Worm (Caenorhabditis elegans): ENCODE measurements around the gene vep-2.
A peak's percentile ranks its signal among the peaks of the same experiment; 100 is the strongest.

Gene vep-2

DNA sequence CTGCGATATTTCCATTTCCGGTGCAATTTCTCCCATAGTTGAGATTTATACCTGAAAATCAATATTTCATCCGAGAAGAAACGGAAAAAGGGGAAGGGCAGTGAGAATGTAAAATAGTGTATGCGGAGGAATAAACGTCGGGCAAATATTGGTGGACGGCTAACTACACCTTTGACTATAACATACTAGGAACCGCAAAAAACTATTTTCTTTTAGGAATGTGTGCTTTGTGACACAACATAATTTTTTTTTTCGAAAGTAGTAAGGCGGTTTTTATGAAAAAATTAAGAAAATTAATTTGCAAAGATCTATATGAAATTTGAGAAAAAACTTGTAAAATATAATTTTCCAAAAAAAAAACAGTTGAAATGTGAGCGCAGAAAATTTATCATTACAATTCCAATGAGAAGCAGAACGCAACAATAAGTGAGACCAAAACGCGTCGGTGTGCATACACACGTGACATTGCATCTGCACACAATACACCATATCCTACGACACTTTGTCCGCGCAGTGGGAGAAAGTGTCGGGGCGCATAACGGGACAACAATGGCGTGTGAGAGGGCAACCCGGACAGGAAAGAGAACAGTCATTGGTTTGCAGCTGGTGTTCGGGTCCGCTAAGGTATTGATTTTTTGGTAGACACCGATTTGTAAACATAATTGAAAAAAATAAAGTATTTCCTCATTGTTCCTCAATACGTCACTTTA lies 22.1 kb downstream of the vep-2 start, which contains the start of the genes sax-1 and R11G1.2 (continued):
- TF ChIP-seq lsy-2 (tag; optimal IDR thresholded peaks at IDR 0.05): peak; percentile 58 to 59
- peak; percentile 35 for TF ChIP-seq C16A3.4 (tag; optimal IDR thresholded peaks at IDR 0.05)
- TF ChIP-seq xbp-1 (tag; optimal IDR thresholded peaks at IDR 0.05): peak; percentile 53
- TF ChIP-seq snu-23 (GFP tag; optimal IDR thresholded peaks at IDR 0.05): peak; percentile 64
- TF ChIP-seq aha-1 (tag; optimal IDR thresholded peaks at IDR 0.05): no peak
- TF ChIP-seq pax-3 (tag; optimal IDR thresholded peaks at IDR 0.05): no peak
- peak; percentile 43 for TF ChIP-seq nhr-90 (tag; optimal IDR thresholded peaks at IDR 0.05; ENCODE audit: poor library complexity)
- no peak for TF ChIP-seq egl-13 (tag; optimal IDR thresholded peaks at IDR 0.05)
- TF ChIP-seq sox-4 (tag; optimal IDR thresholded peaks at IDR 0.05): no peak
- TF ChIP-seq tbx-2 (tag; optimal IDR thresholded peaks at IDR 0.05): peak; percentile 49
- TF ChIP-seq unc-86 (tag; optimal IDR thresholded peaks at IDR 0.05): peak; percentile 30
- no peak for TF ChIP-seq jun-1 (tag; optimal IDR thresholded peaks at IDR 0.05)
- peak in 2 of 3 experiments; percentile 35 to 43 for TF ChIP-seq dpl-1 (GFP tag; optimal IDR thresholded peaks at IDR 0.05)
- TF ChIP-seq unc-98 (GFP tag; IDR thresholded peaks at IDR 0.05): no peak
- TF ChIP-seq lir-3 (tag; optimal IDR thresholded peaks at IDR 0.05; ENCODE audit: poor library complexity): no peak
- TF ChIP-seq ceh-88 (GFP tag; IDR thresholded peaks at IDR 0.05): peak; percentile 15; the same call in 1 of the 2 replicates
- TF ChIP-seq lin-13 (GFP tag; optimal IDR thresholded peaks at IDR 0.05): peak; percentile 24
- no peak for TF ChIP-seq sptf-1 (tag; optimal IDR thresholded peaks at IDR 0.05)
- no peak for TF ChIP-seq skn-1 (tag; optimal IDR thresholded peaks at IDR 0.05)
- peak; percentile 5; the same call in 1 of the 2 replicates for TF ChIP-seq isw-1 (GFP tag; IDR thresholded peaks at IDR 0.05)
- TF ChIP-seq lin-14 (GFP tag; optimal IDR thresholded peaks at IDR 0.05): peak; percentile 78
- no peak for TF ChIP-seq aly-2 (tag; optimal IDR thresholded peaks at IDR 0.05)
- peak; percentile 27 for TF ChIP-seq dsc-1 (tag; optimal IDR thresholded peaks at IDR 0.05)
- peak in 1 of 2 experiments; percentile 40 for TF ChIP-seq ztf-11 (tag; optimal IDR thresholded peaks at IDR 0.05)

ce11 chrX:3654623-3655022 lies 26.5 kb downstream of the vep-2 start, which contains the start of gene R11G1.11:
R11G1.11 (plus strand) TSS chrX:3654923.
- TF ChIP-seq unc-86 (tag; optimal IDR thresholded peaks at IDR 0.05) (no peak), unc-30 (tag; optimal IDR thresholded peaks at IDR 0.05) (no peak), aly-2 (tag; optimal IDR thresholded peaks at IDR 0.05) (no peak), sup-37 (GFP tag; optimal IDR thresholded peaks at IDR 0.05) (no peak), lin-39 (tag; optimal IDR thresholded peaks at IDR 0.05) (no peak), nhr-237 (tag; optimal IDR thresholded peaks at IDR 0.05) (no peak), irx-1 (tag; optimal IDR thresholded peaks at IDR 0.05) (no peak), hlh-17 (GFP tag; optimal IDR thresholded peaks at IDR 0.05; ENCODE audit: borderline replicate concordance) (no peak), alr-1 (tag; optimal IDR thresholded peaks at IDR 0.05; ENCODE audit: borderline replicate concordance) (no peak), hlh-4 (tag; optimal IDR thresholded peaks at IDR 0.05) (no peak), mep-1 (tag; optimal IDR thresholded peaks at IDR 0.05) (no peak), lin-13 (GFP tag; optimal IDR thresholded peaks at IDR 0.05) (no peak), lir-3 (tag; optimal IDR thresholded peaks at IDR 0.05; ENCODE audit: poor library complexity) (no peak), nhr-84 (tag; optimal IDR thresholded peaks at IDR 0.05) (no peak), nhr-85 (tag) (no peak)

- no peak for TF ChIP-seq fkh-4 (tag; optimal IDR thresholded peaks at IDR 0.05; ENCODE audit: borderline replicate concordance)
Measured at ce11 chrX:3655972-3656371, 27.9 kb downstream of the vep-2 start, which contains the start of gene R11G1.7. R11G1.7 (plus strand) TSS chrX:3656272.

- TF ChIP-seq nhr-12 (tag; optimal IDR thresholded peaks at IDR 0.05) (no peak), rnt-1 (tag; optimal IDR thresholded peaks at IDR 0.05) (no peak), lin-13 (GFP tag; optimal IDR thresholded peaks at IDR 0.05) (no peak), egl-27 (tag; optimal IDR thresholded peaks at IDR 0.05) (no peak), fkh-4 (tag; optimal IDR thresholded peaks at IDR 0.05; ENCODE audit: borderline replicate concordance) (no peak), unc-98 (GFP tag; IDR thresholded peaks at IDR 0.05) (no peak), tbx-2 (tag; optimal IDR thresholded peaks at IDR 0.05) (no peak), elt-3 (tag; optimal IDR thresholded peaks at IDR 0.05) (no peak), swsn-7 (tag; optimal IDR thresholded peaks at IDR 0.05) (no peak), fos-1 (tag; optimal IDR thresholded peaks at IDR 0.05) (no peak), mab-9 (GFP tag; IDR thresholded peaks at IDR 0.05) (no peak), C04F5.9 (tag; optimal IDR thresholded peaks at IDR 0.05) (no peak)
Measured at ce11 chrX:3659192-3659591, 31.1 kb downstream of the vep-2 start, which contains the start of gene R11G1.1. R11G1.1 (plus strand) TSS chrX:3659492.

Measured in whole organism, L1 larva.